Fruit fly (Drosophila melanogaster) whole organism, embryonic: ENCODE results near the gene CG34242.
A peak's percentile ranks its signal among the peaks of the same experiment; 100 is the strongest.

Experiments used
- Aef1 ChIP-seq: fragments of 200-800 bp; sonication (Bioruptor generic); IDR thresholded peaks from 3 replicates; pipeline ENCODE4 v1.3.6; 2022; ENCODE audit warnings: missing biosample characterization, missing genetic modification characterization
- Atf3 ChIP-seq: fragments of 200-800 bp; sonication (Bioruptor generic); optimal IDR thresholded peaks from 3 replicates; lab custom pipeline; 2016; ENCODE audit warnings: missing biosample characterization, missing genetic modification characterization
- CG11398 ChIP-seq: fragments of 200-800 bp; sonication (Bioruptor generic); optimal IDR thresholded peaks from 2 replicates; lab custom pipeline; 2016; ENCODE audit warnings: missing biosample characterization, missing genetic modification characterization
- CG11695 ChIP-seq: fragments of 200-800 bp; sonication (Bioruptor generic); IDR thresholded peaks from 3 replicates; pipeline ENCODE4 v1.3.6; 2022; ENCODE audit warnings: missing biosample characterization, missing genetic modification characterization
- CG1233 ChIP-seq: fragments of 200-800 bp; sonication (Bioruptor generic); optimal IDR thresholded peaks from 4 replicates; lab custom pipeline; 2018; ENCODE audit warnings: missing biosample characterization, mild to moderate bottlenecking, missing genetic modification characterization
- CG12942 ChIP-seq: fragments of 200-800 bp; sonication (Bioruptor generic); optimal IDR thresholded peaks from 3 replicates; lab custom pipeline; 2016; ENCODE audit warnings: missing biosample characterization, missing genetic modification characterization
- CG17186 ChIP-seq: fragments of 200-800 bp; sonication (Bioruptor generic); optimal IDR thresholded peaks from 3 replicates; lab custom pipeline; 2017; ENCODE audit warnings: missing biosample characterization, missing genetic modification reagents, missing genetic modification characterization
- CG2129 ChIP-seq: fragments of 200-800 bp; sonication (Bioruptor generic); IDR thresholded peaks from 2 replicates; pipeline ENCODE4 v1.3.6; 2022; ENCODE audit warnings: missing biosample characterization, missing genetic modification characterization; ENCODE audit not compliant: partially characterized antibody
- CG30020 ChIP-seq: fragments of 200-800 bp; optimal IDR thresholded peaks from 2 replicates; lab custom pipeline; 2019; ENCODE audit warnings: missing biosample characterization, mild to moderate bottlenecking, missing genetic modification characterization, moderate library complexity
- CG30403 ChIP-seq: fragments of 200-800 bp; sonication (Bioruptor generic); optimal IDR thresholded peaks from 3 replicates; lab custom pipeline; 2016; ENCODE audit warnings: missing biosample characterization, missing genetic modification characterization
- CG32772 ChIP-seq: fragments of 200-800 bp; sonication (Bioruptor generic); IDR thresholded peaks from 2 replicates; pipeline ENCODE4 v1.3.6; 2022; ENCODE audit warnings: missing biosample characterization, missing genetic modification characterization
- CG43689 ChIP-seq: fragments of 200-800 bp; sonication (Bioruptor generic); IDR thresholded peaks from 2 replicates; pipeline ENCODE4 v1.3.6; 2022; ENCODE audit warnings: missing biosample characterization, missing genetic modification characterization
- CG4854 ChIP-seq: fragments of 200-800 bp; sonication (Bioruptor generic); optimal IDR thresholded peaks from 2 replicates; lab custom pipeline; 2016; ENCODE audit warnings: missing biosample characterization, missing genetic modification characterization, inconsistent platforms
- CG6272 ChIP-seq: fragments of 200-800 bp; sonication (Bioruptor generic); IDR thresholded peaks from 2 replicates; pipeline ENCODE4 v1.3.6; 2022; ENCODE audit warnings: missing biosample characterization, missing genetic modification characterization
- CG6683 ChIP-seq: fragments of 200-800 bp; sonication (Bioruptor generic); optimal IDR thresholded peaks from 2 replicates; lab custom pipeline; 2017; ENCODE audit warnings: missing biosample characterization, mild to moderate bottlenecking, missing genetic modification characterization, missing genetic modification reagents
- CG7745 ChIP-seq: fragments of 200-800 bp; sonication (Bioruptor generic); optimal IDR thresholded peaks from 2 replicates; lab custom pipeline; 2018; ENCODE audit warnings: missing biosample characterization, mild to moderate bottlenecking, missing genetic modification characterization, moderate library complexity
- CG8281 ChIP-seq: fragments of 200-800 bp; sonication (Bioruptor generic); optimal IDR thresholded peaks from 2 replicates; lab custom pipeline; 2018; ENCODE audit warnings: missing biosample characterization, mild to moderate bottlenecking, missing genetic modification characterization, moderate library complexity
- CG8290 ChIP-seq, 3 experiments: fragments of 200-800 bp; sonication (Bioruptor generic); optimal IDR thresholded peaks; 2 replicates each; lab custom pipeline; 2016 to 2019; ENCODE audit warnings: missing biosample characterization in 3 of 3, missing genetic modification characterization in 3 of 3, mild to moderate bottlenecking in 2 of 3, moderate library complexity in 1 of 3
- CoRest ChIP-seq: fragments of 200-800 bp; sonication (Bioruptor generic); optimal IDR thresholded peaks from 3 replicates; lab custom pipeline; 2018; ENCODE audit warnings: missing biosample characterization, mild to moderate bottlenecking, missing genetic modification characterization, moderate library complexity
- D19B ChIP-seq: fragments of 200-800 bp; sonication (Bioruptor generic); optimal IDR thresholded peaks from 2 replicates; lab custom pipeline; 2017; ENCODE audit warnings: missing biosample characterization, mild to moderate bottlenecking, missing genetic modification characterization
- Dip3 ChIP-seq: fragments of 200-800 bp; sonication (Bioruptor generic); optimal IDR thresholded peaks from 3 replicates; lab custom pipeline; 2016; ENCODE audit warnings: missing biosample characterization, missing genetic modification characterization
- E2f2 ChIP-seq: fragments of 200-800 bp; sonication (Bioruptor generic); IDR thresholded peaks from 2 replicates; pipeline ENCODE4 v1.3.6; 2022; ENCODE audit warnings: missing biosample characterization, missing genetic modification characterization
- Eip74EF ChIP-seq, 2 experiments: fragments of 200-800 bp in 1 of 2; fragments of >200 bp in 1 of 2; sonication (Bioruptor generic) in 1 of 2; optimal IDR thresholded peaks; 2 replicates each; lab custom pipeline; 2017 to 2019; ENCODE audit warnings: missing biosample characterization in 2 of 2, missing genetic modification characterization in 2 of 2, mild to moderate bottlenecking in 1 of 2, moderate library complexity in 1 of 2
- Ets97D ChIP-seq: fragments of 200-800 bp; sonication (Bioruptor generic); optimal IDR thresholded peaks from 3 replicates; lab custom pipeline; 2016; ENCODE audit warnings: missing biosample characterization, missing genetic modification characterization
- H15 ChIP-seq: fragments of 200-800 bp; sonication (Bioruptor generic); IDR thresholded peaks from 3 replicates; pipeline ENCODE4 v1.3.6; 2022; ENCODE audit warnings: missing biosample characterization, missing genetic modification characterization
- HLH3B ChIP-seq: fragments of 200-800 bp; sonication (Bioruptor generic); IDR thresholded peaks from 2 replicates; pipeline ENCODE4 v1.3.6; 2022; ENCODE audit warnings: missing biosample characterization, missing genetic modification characterization
- MBD-R2 ChIP-seq: fragments of 200-800 bp; sonication (Bioruptor generic); IDR thresholded peaks from 2 replicates; pipeline ENCODE4 v1.3.6; 2022; ENCODE audit warnings: missing biosample characterization, missing genetic modification characterization
- Myb ChIP-seq: fragments of 200-800 bp; sonication (Bioruptor generic); optimal IDR thresholded peaks from 2 replicates; lab custom pipeline; 2016; ENCODE audit warnings: missing biosample characterization, missing genetic modification characterization
- Nf-YB ChIP-seq: fragments of 200-800 bp; sonication (Bioruptor generic); optimal IDR thresholded peaks from 3 replicates; lab custom pipeline; 2019; ENCODE audit warnings: missing biosample characterization, mild to moderate bottlenecking, missing genetic modification characterization, moderate library complexity
- amos ChIP-seq: fragments of 200-800 bp; sonication (Bioruptor generic); IDR thresholded peaks from 2 replicates; pipeline ENCODE4 v1.3.6; 2022; ENCODE audit warnings: missing biosample characterization, missing genetic modification characterization; ENCODE audit not compliant: partially characterized antibody
- cas ChIP-seq: fragments of 200-800 bp; sonication (Bioruptor generic); IDR thresholded peaks from 2 replicates; pipeline ENCODE4 v1.3.6; 2022; ENCODE audit warnings: missing biosample characterization, missing genetic modification characterization
- cg ChIP-seq: fragments of 200-800 bp; sonication (Bioruptor generic); optimal IDR thresholded peaks from 3 replicates; lab custom pipeline; 2019; ENCODE audit warnings: missing biosample characterization, mild to moderate bottlenecking, missing genetic modification characterization, moderate library complexity
- chn ChIP-seq: fragments of 200-800 bp; sonication (Bioruptor generic); optimal IDR thresholded peaks from 2 replicates; lab custom pipeline; 2016; ENCODE audit warnings: missing biosample characterization, missing genetic modification characterization
- ci ChIP-seq: fragments of 200-800 bp; sonication (Bioruptor generic); IDR thresholded peaks from 3 replicates; pipeline ENCODE4 v1.3.6; 2022; ENCODE audit warnings: missing biosample characterization, missing genetic modification characterization
- eyg ChIP-seq: fragments of 200-800 bp; sonication (Bioruptor generic); optimal IDR thresholded peaks from 3 replicates; lab custom pipeline; 2016; ENCODE audit warnings: missing biosample characterization, missing genetic modification characterization
- ftz-f1 ChIP-seq: fragments of 200-800 bp; sonication (Bioruptor generic); optimal IDR thresholded peaks from 2 replicates; lab custom pipeline; 2016; ENCODE audit warnings: missing biosample characterization, missing genetic modification characterization
- gce ChIP-seq: fragments of 200-800 bp; sonication (Bioruptor generic); IDR thresholded peaks from 3 replicates; pipeline ENCODE4 v1.3.6; 2022; ENCODE audit warnings: missing biosample characterization, missing genetic modification characterization
- grn ChIP-seq: fragments of 200-800 bp; sonication (Bioruptor generic); optimal IDR thresholded peaks from 3 replicates; lab custom pipeline; 2017; ENCODE audit warnings: missing biosample characterization, missing genetic modification characterization
- hbn ChIP-seq: fragments of 200-800 bp; sonication (Bioruptor generic); IDR thresholded peaks from 2 replicates; pipeline ENCODE4 v1.3.6; 2022; ENCODE audit warnings: missing biosample characterization, missing genetic modification characterization; ENCODE audit not compliant: partially characterized antibody
- p53 ChIP-seq: fragments of 200-800 bp; sonication (Bioruptor generic); optimal IDR thresholded peaks from 2 replicates; lab custom pipeline; 2016; ENCODE audit warnings: missing biosample characterization, missing genetic modification characterization
- pum ChIP-seq: fragments of 200-800 bp; sonication (Bioruptor generic); optimal IDR thresholded peaks from 2 replicates; lab custom pipeline; 2016; ENCODE audit warnings: missing biosample characterization, missing genetic modification characterization
- sr ChIP-seq: fragments of 200-800 bp; sonication (Bioruptor generic); IDR thresholded peaks from 3 replicates; pipeline ENCODE4 v1.3.6; 2022; ENCODE audit warnings: missing biosample characterization, missing genetic modification characterization
- sug ChIP-seq: fragments of 200-800 bp; optimal IDR thresholded peaks from 2 replicates; lab custom pipeline; 2019; ENCODE audit warnings: missing biosample characterization, mild to moderate bottlenecking, missing genetic modification characterization, moderate library complexity
- tio ChIP-seq: fragments of 200-800 bp; sonication (Bioruptor generic); optimal IDR thresholded peaks from 2 replicates; lab custom pipeline; 2017; ENCODE audit warnings: missing biosample characterization, missing genetic modification characterization, inconsistent platforms
- tll ChIP-seq, 2 experiments: fragments of 200-800 bp in 1 of 2; fragments of >200 bp in 1 of 2; sonication (Bioruptor generic) in 1 of 2; optimal IDR thresholded peaks; 2 replicates each; lab custom pipeline; 2017 to 2019; ENCODE audit warnings: missing biosample characterization in 2 of 2, missing genetic modification characterization in 2 of 2, mild to moderate bottlenecking in 1 of 2, moderate library complexity in 1 of 2
- twi ChIP-seq: fragments of 200-800 bp; optimal IDR thresholded peaks from 2 replicates; lab custom pipeline; 2019; ENCODE audit warnings: missing biosample characterization, mild to moderate bottlenecking, missing genetic modification characterization, moderate library complexity
- vvl ChIP-seq: fragments of 200-800 bp; sonication (Bioruptor generic); IDR thresholded peaks from 2 replicates; pipeline ENCODE4 v1.3.6; 2022; ENCODE audit warnings: missing biosample characterization, missing genetic modification characterization
- wek ChIP-seq: fragments of 200-800 bp; sonication (Bioruptor generic); optimal IDR thresholded peaks from 3 replicates; lab custom pipeline; 2018; ENCODE audit warnings: missing biosample characterization, mild to moderate bottlenecking, missing genetic modification characterization, moderate library complexity
- zen2 ChIP-seq: fragments of 200-800 bp; sonication (Bioruptor generic); IDR thresholded peaks from 3 replicates; pipeline ENCODE4 v1.3.6; 2022; ENCODE audit warnings: missing biosample characterization, missing genetic modification characterization; ENCODE audit not compliant: partially characterized antibody

The CG34242 gene

DNA sequence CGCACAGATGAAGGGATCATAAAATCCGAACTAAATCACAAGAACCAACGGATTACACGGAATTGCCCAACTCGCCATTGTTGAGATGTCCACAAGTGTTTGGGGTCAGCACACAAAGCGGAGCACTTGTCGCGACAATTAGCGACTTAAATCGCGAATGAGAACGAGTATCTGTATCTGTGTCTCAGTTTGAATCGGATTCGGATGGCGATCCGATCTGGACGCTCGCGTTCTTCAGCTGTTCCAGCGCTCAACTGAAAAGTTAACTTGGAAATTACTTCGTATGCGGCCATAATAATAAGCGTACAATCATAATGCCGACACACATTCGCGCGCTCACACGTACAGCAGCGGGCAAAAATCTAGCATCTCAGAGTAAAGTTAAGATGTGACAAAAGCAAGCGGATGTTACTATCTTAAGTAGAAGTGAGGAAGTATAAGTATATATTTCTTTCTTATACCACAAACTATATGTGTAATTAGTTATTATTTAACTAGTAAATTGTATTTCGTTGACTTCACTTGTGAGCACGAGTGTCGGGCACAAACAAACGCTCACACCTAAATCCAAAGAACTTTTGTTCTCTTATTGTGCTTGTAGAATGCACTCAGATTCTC is 43.3 kb upstream of the CG34242 start, which contains the start of gene CG10660 (continued):
- TF ChIP-seq CG17186 (GFP tag; lab: Kevin White, UChicago) (peak; percentile 49), vvl (GFP tag; lab: Robert Waterston, UW) (peak; percentile 96), Aef1 (peak; percentile 81), CG6272 (GFP tag; lab: Robert Waterston, UW) (no peak), tll (GFP tag; optimal IDR thresholded peaks at IDR 0.05; lab: Kevin White, UChicago) (no peak), zen2 (no peak), ftz-f1 (GFP tag; lab: Kevin White, UChicago) (no peak), CG11398 (GFP tag; lab: Kevin White, UChicago) (peak; percentile 40), Eip74EF (GFP tag; optimal IDR thresholded peaks at IDR 0.05; lab: Kevin White, UChicago) (peak in 1 of 2 experiments; percentile 87), CG8290 (GFP tag; optimal IDR thresholded peaks at IDR 0.05; lab: Kevin White, UChicago) (no peak), CG8290 (tag; optimal IDR thresholded peaks at IDR 0.05; lab: Kevin White, UChicago) (peak in 1 of 2 experiments; percentile 91), grn (GFP tag; lab: Kevin White, UChicago) (no peak), Ets97D (GFP tag; lab: Kevin White, UChicago) (peak; percentile 39), Nf-YB (peak; percentile 73), sug (tag; lab: Kevin White, UChicago) (peak; percentile 67), cg (GFP tag; lab: Kevin White, UChicago) (peak; percentile 11), chn (GFP tag; lab: Kevin White, UChicago) (peak; percentile 67), E2f2 (GFP tag; lab: Robert Waterston, UW) (peak; percentile 71), tio (GFP tag; lab: Kevin White, UChicago) (peak; percentile 70), gce (GFP tag; lab: Robert Waterston, UW) (peak; percentile 84), sr (no peak), CG43689 (GFP tag; lab: Robert Waterston, UW) (0 out of 2 replicates have a peak, but pooled peaks have one; percentile 18), CG7745 (tag; lab: Kevin White, UChicago) (peak; percentile 12), CG30020 (tag; lab: Kevin White, UChicago) (peak; percentile 32), HLH3B (GFP tag; lab: Robert Waterston, UW) (peak; percentile 92), D19B (GFP tag; lab: Kevin White, UChicago) (peak; percentile 61), twi (tag; lab: Kevin White, UChicago) (peak; percentile 68), cas (GFP tag; lab: Robert Waterston, UW) (peak; percentile 51; the same call in 1 of the 2 replicates), CG4854 (peak; percentile 77), CG12942 (GFP tag; lab: Kevin White, UChicago) (peak; percentile 66), wek (GFP tag; lab: Kevin White, UChicago) (peak; percentile 71), amos (GFP tag; lab: Robert Waterston, UW) (no peak), CoRest (tag; lab: Kevin White, UChicago) (peak; percentile 87), CG11695 (GFP tag; lab: Robert Waterston, UW) (peak; percentile 87), p53 (GFP tag; lab: Kevin White, UChicago) (no peak), CG6683 (peak; percentile 56), CG30403 (GFP tag; lab: Kevin White, UChicago) (peak; percentile 88), Myb (GFP tag; lab: Kevin White, UChicago) (peak; percentile 36), CG2129 (GFP tag; lab: Robert Waterston, UW) (no peak), H15 (peak; percentile 84), MBD-R2 (GFP tag; lab: Robert Waterston, UW) (peak; percentile 54; the same call in 1 of the 2 replicates), CG32772 (peak; percentile 77), Dip3 (GFP tag; lab: Kevin White, UChicago) (peak; percentile 69), pum (GFP tag; lab: Kevin White, UChicago) (peak; percentile 74), Atf3 (GFP tag; lab: Kevin White, UChicago) (peak; percentile 53), eyg (GFP tag; lab: Kevin White, UChicago) (peak; percentile 57), CG1233 (GFP tag; lab: Kevin White, UChicago) (peak; percentile 79), hbn (GFP tag; lab: Robert Waterston, UW) (no peak), CG8281 (peak; percentile 58), ci (GFP tag; lab: Robert Waterston, UW) (peak; percentile 96)
